Worm (Caenorhabditis elegans): Measurements from ENCODE around the gene W05H9.4.

W05H9.4 gene

DNA sequence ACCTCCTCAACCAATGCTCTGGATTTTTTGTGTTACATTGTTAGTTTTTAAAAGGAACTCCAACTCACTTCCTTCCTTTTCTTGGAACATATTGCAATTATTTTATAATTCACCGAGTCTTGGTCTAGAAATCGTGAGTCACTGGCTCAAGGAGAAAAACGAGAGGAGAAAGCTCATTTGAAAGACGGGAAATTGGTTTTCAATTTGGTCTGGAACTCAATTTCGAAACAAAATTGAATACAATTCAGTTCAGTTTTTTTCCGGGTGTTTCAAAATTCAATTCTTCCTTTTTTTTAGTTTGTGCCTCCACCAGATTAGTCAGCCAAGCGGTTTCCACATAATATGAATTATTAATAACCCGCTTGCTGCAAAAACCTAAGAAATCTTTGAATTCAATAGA is 15.6 kb upstream of the W05H9.4 start:
- TF ChIP-seq pha-4 (tag; optimal IDR thresholded peaks at IDR 0.05) (no peak), ces-1 (GFP tag; optimal IDR thresholded peaks at IDR 0.05) (peak; percentile 57)

DNA sequence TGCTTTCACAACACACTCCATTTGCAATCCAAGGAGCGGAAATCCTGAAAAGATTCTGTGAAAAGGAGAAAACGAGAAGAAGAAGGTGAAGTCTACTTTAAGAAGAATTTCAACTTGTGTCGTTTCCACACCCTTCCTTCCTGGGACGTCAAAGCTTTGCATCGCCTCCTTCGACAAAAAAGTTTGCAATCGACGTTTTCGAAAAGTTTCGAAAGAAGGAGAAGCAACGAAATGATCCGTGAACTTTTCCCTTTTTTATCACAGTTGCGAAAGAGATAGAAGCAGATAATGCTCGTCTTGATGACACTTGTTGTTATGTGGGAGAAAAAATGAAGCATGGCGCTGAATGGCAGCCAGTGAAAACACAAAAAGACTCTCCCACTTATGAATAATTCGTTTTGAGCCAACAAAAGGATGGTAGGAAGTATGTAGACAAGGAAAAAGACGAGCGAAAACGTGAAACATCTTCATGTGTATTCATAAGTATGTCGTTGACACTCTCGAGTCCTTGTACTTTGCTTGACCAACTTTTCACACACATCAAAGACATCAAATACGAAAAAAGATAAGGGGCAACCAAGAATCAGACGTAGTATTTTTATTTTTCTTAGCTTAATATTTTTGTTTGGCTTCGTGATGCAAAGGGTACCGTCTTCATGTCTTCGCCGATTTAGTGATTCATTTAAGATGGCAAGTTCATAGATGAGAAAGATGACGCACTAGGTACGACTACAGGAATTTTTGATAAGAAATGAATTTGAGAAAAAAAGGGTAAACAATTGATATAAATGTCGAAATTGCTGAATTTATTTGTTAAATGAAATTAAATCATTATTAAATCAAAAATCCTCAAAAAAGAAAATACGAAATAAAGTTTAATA is 14.4 kb upstream of the W05H9.4 start:
- TF ChIP-seq ceh-43 (GFP tag; optimal IDR thresholded peaks at IDR 0.05) (no peak), ztf-11 (tag; optimal IDR thresholded peaks at IDR 0.05) (no peak), sptf-1 (tag; optimal IDR thresholded peaks at IDR 0.05) (no peak), nhr-2 (tag; optimal IDR thresholded peaks at IDR 0.05) (no peak), bed-3 (GFP tag; optimal IDR thresholded peaks at IDR 0.05) (no peak), mep-1 (tag; optimal IDR thresholded peaks at IDR 0.05) (no peak), flh-1 (GFP tag; optimal IDR thresholded peaks at IDR 0.05) (no peak), nhr-28 (tag; optimal IDR thresholded peaks at IDR 0.05) (no peak), mls-2 (tag; optimal IDR thresholded peaks at IDR 0.05) (no peak), blmp-1 (tag; optimal IDR thresholded peaks at IDR 0.05) (no peak), cnd-1 (tag; optimal IDR thresholded peaks at IDR 0.05) (no peak), unc-120 (tag; optimal IDR thresholded peaks at IDR 0.05; ENCODE audit: poor library complexity, severe bottlenecking) (no peak), mab-5 (tag; optimal IDR thresholded peaks at IDR 0.05) (no peak)

DNA sequence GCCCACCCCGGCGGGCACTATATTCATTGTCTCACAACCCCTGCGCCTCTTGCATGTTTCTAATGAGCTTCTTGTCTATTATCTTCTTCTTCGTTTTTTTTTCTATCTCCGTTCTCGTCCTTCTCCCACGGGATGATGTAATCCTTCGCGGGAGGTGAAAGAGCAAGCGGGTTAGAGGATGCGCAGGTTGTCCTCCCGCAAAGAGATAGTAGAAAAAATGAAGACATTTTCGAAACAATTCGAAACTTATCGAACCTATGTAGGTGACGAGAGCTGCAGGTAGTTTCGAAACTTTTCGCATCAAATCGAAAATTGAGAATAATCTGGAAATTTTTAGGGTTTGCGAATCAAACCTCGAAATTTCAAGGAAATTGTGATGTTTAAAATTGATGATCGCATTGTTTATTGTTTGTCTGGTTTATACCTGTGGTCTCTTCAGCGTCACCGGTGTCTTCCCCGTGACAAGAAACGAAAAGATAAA is 13.1 kb upstream of the W05H9.4 start:
- TF ChIP-seq unc-120 (tag; optimal IDR thresholded peaks at IDR 0.05; ENCODE audit: poor library complexity, severe bottlenecking) (peak; percentile 48), ceh-83 (GFP tag; optimal IDR thresholded peaks at IDR 0.05) (no peak), snpc-4 (tag; optimal IDR thresholded peaks at IDR 0.05) (no peak), ztf-11 (tag; optimal IDR thresholded peaks at IDR 0.05) (no peak), zip-8 (tag; optimal IDR thresholded peaks at IDR 0.05) (no peak), flh-1 (GFP tag; optimal IDR thresholded peaks at IDR 0.05) (no peak), ceh-43 (GFP tag; optimal IDR thresholded peaks at IDR 0.05) (no peak), nhr-237 (tag; optimal IDR thresholded peaks at IDR 0.05) (no peak), mep-1 (tag; optimal IDR thresholded peaks at IDR 0.05) (no peak), elt-3 (tag; optimal IDR thresholded peaks at IDR 0.05) (peak; percentile 19), unc-39 (tag; optimal IDR thresholded peaks at IDR 0.05) (no peak), sem-2 (GFP tag; optimal IDR thresholded peaks at IDR 0.05) (no peak), nhr-76 (tag; optimal IDR thresholded peaks at IDR 0.05) (no peak)

DNA sequence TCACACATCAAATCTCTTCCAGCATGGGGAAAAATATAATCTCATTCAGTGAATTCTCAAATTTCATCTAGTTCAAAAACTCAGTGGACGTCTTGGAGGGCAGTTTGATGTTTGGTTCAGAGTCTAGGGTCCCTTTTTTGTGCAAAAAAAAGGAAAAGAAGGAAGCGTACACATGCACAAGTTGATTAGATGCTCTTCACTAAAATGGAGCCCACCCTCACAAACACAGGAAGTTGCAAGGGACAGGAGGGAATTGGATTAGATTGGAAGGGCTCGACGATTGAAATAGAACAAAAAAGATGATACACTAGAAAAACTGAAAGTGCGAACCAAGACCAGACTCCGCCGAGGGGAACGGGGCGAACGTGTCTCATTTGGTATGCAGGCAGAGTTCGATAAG is 12.6 kb upstream of the W05H9.4 start:
- TF ChIP-seq ces-1 (GFP tag; optimal IDR thresholded peaks at IDR 0.05) (peak; percentile 88), unc-62 (GFP tag; optimal IDR thresholded peaks at IDR 0.05) (no peak)

DNA sequence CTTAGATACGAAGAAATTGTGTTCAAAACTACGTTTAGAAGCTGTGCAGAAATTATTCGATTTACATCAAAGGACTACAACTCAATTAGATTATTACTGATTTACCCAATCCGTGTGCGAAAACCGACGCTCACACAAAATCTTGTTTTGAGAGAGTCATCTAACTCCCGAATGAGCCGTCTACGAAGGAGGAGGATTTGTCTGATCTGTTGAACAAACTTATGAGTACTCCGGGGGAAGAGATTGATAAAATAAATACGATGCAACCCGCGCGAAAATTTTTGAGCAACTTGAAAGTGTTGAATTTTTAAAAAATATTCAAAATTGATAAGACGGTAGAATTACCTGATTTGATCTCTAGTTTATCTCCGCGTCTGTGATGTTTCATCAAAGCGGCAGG is 12.1 kb upstream of the W05H9.4 start:
- TF ChIP-seq ces-1 (GFP tag; optimal IDR thresholded peaks at IDR 0.05) (peak; percentile 16), elt-1 (tag; optimal IDR thresholded peaks at IDR 0.05; ENCODE audit: borderline replicate concordance, insufficient read depth) (peak; percentile 49), nhr-28 (tag; optimal IDR thresholded peaks at IDR 0.05) (no peak), nhr-237 (tag; optimal IDR thresholded peaks at IDR 0.05) (no peak), snpc-4 (tag; optimal IDR thresholded peaks at IDR 0.05) (no peak)

DNA sequence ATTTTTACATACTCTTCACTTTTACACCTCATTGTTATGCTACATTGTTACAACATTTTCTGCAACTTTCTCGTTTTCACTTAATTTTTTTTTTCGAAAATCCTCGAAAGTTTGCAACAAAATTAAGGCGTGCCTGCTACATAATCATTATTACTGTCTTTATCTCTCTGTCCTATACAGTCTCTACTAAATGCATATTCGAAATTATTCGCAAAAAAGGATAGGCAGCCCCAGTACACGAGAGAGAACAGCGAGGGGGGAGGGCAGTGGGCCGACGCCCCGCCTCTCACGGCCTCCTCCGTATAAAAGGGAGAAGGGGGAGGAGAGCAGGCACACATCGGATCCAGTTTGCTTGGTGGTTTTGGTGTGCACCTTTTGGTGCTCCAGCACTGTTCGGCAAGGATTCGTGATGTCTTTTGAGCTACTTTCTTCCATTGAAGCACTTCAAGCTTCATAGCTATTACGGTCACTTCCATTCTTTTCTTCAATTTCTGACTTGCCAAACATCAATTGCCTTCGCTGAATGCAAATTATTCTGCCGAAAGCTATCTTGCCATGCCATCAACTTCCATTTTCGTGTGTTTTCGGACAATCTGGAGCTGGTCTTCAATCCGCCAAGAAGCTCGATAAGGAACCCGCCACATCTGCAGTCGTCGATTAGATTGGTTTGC is 11.4 kb upstream of the W05H9.4 start:
- TF ChIP-seq mls-2 (tag; optimal IDR thresholded peaks at IDR 0.05) (peak; percentile 18), nhr-12 (tag; optimal IDR thresholded peaks at IDR 0.05) (no peak), lin-32 (GFP tag; optimal IDR thresholded peaks at IDR 0.05) (no peak), tbx-8 (GFP tag; optimal IDR thresholded peaks at IDR 0.05) (no peak), nhr-28 (tag; optimal IDR thresholded peaks at IDR 0.05) (no peak), unc-62 (GFP tag; optimal IDR thresholded peaks at IDR 0.05) (no peak), bed-3 (GFP tag; optimal IDR thresholded peaks at IDR 0.05) (no peak), lin-13 (tag; optimal IDR thresholded peaks at IDR 0.05) (peak; percentile 19), ham-2 (GFP tag; optimal IDR thresholded peaks at IDR 0.05) (peak; percentile 8), elt-1 (tag; optimal IDR thresholded peaks at IDR 0.05; ENCODE audit: borderline replicate concordance, insufficient read depth) (no peak), drap-1 (GFP tag; optimal IDR thresholded peaks at IDR 0.05) (peak; percentile 45), sptf-1 (tag; optimal IDR thresholded peaks at IDR 0.05) (peak; percentile 19), ztf-11 (tag; optimal IDR thresholded peaks at IDR 0.05) (no peak), hlh-1 (tag; optimal IDR thresholded peaks at IDR 0.05) (no peak), nhr-76 (tag; optimal IDR thresholded peaks at IDR 0.05) (no peak), mab-5 (tag; optimal IDR thresholded peaks at IDR 0.05) (no peak), mep-1 (tag; optimal IDR thresholded peaks at IDR 0.05) (no peak), M03D4.4 (tag; optimal IDR thresholded peaks at IDR 0.05) (no peak), zip-8 (tag; optimal IDR thresholded peaks at IDR 0.05) (no peak), ceh-83 (GFP tag; optimal IDR thresholded peaks at IDR 0.05) (no peak), nhr-2 (tag; optimal IDR thresholded peaks at IDR 0.05) (no peak), unc-120 (tag; optimal IDR thresholded peaks at IDR 0.05; ENCODE audit: poor library complexity, severe bottlenecking) (peak; percentile 32), ces-1 (GFP tag; optimal IDR thresholded peaks at IDR 0.05) (no peak), snpc-4 (tag; optimal IDR thresholded peaks at IDR 0.05) (no peak), ceh-39 (tag; optimal IDR thresholded peaks at IDR 0.05) (no peak), blmp-1 (tag; optimal IDR thresholded peaks at IDR 0.05) (no peak), unc-39 (tag; optimal IDR thresholded peaks at IDR 0.05) (no peak), cnd-1 (tag; optimal IDR thresholded peaks at IDR 0.05) (peak; percentile 17), elt-3 (tag; optimal IDR thresholded peaks at IDR 0.05) (peak; percentile 48)

Data from whole organism, mixed stage, embryonic.